Worm (Caenorhabditis elegans) whole organism, young adult: ENCODE data around the gene nduv-3.

Experiments used
- C06A6.2 ChIP-seq: fragments of 200-800 bp; sonication (Bioruptor generic); conservative IDR thresholded peaks from 2 replicates; pipeline ENCODE4 v1.3.6; 2022; ENCODE audit warnings: missing genetic modification characterization, missing compliant biosample characterization
- F49E8.2 ChIP-seq: sonication (generic microtip); optimal IDR thresholded peaks from 3 replicates; lab custom pipeline; 2017; ENCODE audit warnings: missing genetic modification characterization, mild to moderate bottlenecking, missing compliant biosample characterization, antibody characterized with exemption, moderate library complexity; ENCODE audit not compliant: insufficient read depth
- ceh-27 ChIP-seq: fragments of 200-800 bp; sonication (Bioruptor generic); optimal IDR thresholded peaks from 2 replicates; lab custom pipeline; 2018; ENCODE audit warnings: mild to moderate bottlenecking, missing genetic modification characterization, moderate library complexity, missing compliant biosample characterization
- lin-35 ChIP-seq, 3 experiments: fragments of 150-350 bp in 2 of 3; sonication (generic microtip) in 1 of 3; optimal IDR thresholded peaks; 2 replicates each; lab custom pipeline; 2014 to 2018; ENCODE audit warnings: missing biosample characterization in 3 of 3, missing genetic modification characterization in 3 of 3, missing genetic modification reagents in 3 of 3
- lsl-1 ChIP-seq: fragments of 200-800 bp; sonication (Bioruptor generic); optimal IDR thresholded peaks from 2 replicates; lab custom pipeline; 2018; ENCODE audit warnings: mild to moderate bottlenecking, missing genetic modification characterization, moderate library complexity, missing compliant biosample characterization
- mxl-1 ChIP-seq: sonication (generic microtip); optimal IDR thresholded peaks from 2 replicates; lab custom pipeline; 2016; ENCODE audit warnings: missing genetic modification characterization, missing compliant biosample characterization
- pha-4 ChIP-seq: fragments of 150-350 bp; sonication (generic microtip); optimal IDR thresholded peaks from 2 replicates; lab custom pipeline; 2014; ENCODE audit warnings: missing biosample characterization, missing genetic modification reagents, missing genetic modification characterization
- sdz-38 ChIP-seq: sonication (generic microtip); optimal IDR thresholded peaks from 2 replicates; lab custom pipeline; 2016; ENCODE audit warnings: missing genotype, missing genetic modification characterization, missing compliant biosample characterization
- sptf-2 ChIP-seq: fragments of 200-800 bp; sonication (Bioruptor generic); optimal IDR thresholded peaks from 2 replicates; lab custom pipeline; 2018; ENCODE audit warnings: mild to moderate bottlenecking, missing genetic modification characterization, missing compliant biosample characterization
- zim-3 ChIP-seq: sonication (generic microtip); optimal IDR thresholded peaks from 2 replicates; lab custom pipeline; 2017; ENCODE audit warnings: mild to moderate bottlenecking, missing genetic modification characterization, moderate library complexity, missing compliant biosample characterization
- ztf-6 ChIP-seq: fragments of 200-800 bp; sonication (Bioruptor generic); IDR thresholded peaks from 2 replicates; pipeline ENCODE4 v1.3.6; 2022; ENCODE audit warnings: missing genetic modification reagents, missing genetic modification characterization, missing compliant biosample characterization

DNA sequence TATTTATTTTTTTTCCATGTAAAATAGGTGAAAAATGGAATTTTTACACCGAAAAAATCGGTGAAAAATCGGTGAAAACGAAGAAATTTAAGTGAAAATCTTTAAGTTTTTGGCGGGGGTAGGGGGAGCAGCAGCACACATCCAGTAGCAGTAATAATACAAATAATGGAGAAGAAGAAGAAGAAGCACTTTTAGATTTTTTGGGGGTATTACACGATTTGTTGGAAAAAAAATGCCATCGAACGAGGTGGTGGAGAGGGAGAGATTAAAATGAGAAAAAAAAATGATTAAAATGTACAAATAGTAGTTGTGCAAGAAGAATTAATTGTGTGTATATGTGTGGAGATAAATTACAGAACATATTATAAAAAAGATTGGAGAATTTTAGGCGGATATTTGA is 37.0 kb downstream of the nduv-3 start:
- no peak for TF ChIP-seq sptf-2 (GFP tag; lab: Kevin White, UChicago)
- TF ChIP-seq pha-4 (tag; lab: Kevin White, UChicago) = no peak
- no peak for TF ChIP-seq ceh-27 (GFP tag; lab: Kevin White, UChicago)
- TF ChIP-seq ztf-6 (GFP tag; lab: Robert Waterston, UW) = no peak
- TF ChIP-seq mxl-1 (tag; lab: Kevin White, UChicago) = no peak
- TF ChIP-seq sdz-38 (tag; lab: Kevin White, UChicago) = no peak
- TF ChIP-seq lin-35 (GFP tag; optimal IDR thresholded peaks at IDR 0.05; lab: Kevin White, UChicago) = no peak
- no peak for TF ChIP-seq zim-3 (tag; lab: Kevin White, UChicago)
- no peak for TF ChIP-seq F49E8.2 (tag; lab: Kevin White, UChicago)
- TF ChIP-seq lsl-1 (GFP tag; lab: Kevin White, UChicago) = no peak
- TF ChIP-seq C06A6.2 (GFP tag; lab: Robert Waterston, UW) = no peak
